Fruit fly (Drosophila melanogaster): Measurements from ENCODE around the gene CG14451.

DNA sequence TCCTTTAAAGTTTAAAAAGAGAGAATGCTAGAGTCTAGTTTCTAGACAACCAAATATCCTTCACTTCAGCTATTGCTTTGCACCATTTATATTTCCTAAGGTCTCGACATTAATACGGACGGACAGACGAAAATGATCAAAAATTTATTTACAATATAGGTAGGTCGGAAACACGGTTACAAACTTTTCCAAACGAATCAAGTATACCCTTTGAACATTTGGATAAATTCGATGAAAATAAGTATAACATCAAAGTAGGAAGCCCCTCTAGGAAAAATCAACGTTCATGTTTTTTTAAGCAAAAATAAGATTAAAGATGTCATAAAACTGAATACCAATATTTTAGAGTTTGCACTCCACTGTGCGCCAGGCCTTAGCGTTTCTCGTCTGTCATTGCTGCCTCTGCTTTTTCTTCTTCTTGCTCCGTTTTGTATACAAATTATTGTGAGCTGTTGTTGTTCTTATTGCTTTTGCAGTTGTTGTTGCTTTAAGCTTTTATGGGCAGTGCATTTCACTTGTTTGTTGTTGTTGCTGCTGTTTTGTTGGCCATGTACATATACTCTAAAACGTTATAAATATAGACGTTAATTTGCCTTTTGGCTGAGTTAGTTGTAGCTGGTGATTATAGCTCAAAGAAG lies 21.2 kb upstream of the CG14451 start:
- TF ChIP-seq ttk (optimal IDR thresholded peaks at IDR 0.05), result no peak
- TF ChIP-seq insv (optimal IDR thresholded peaks at IDR 0.05), result no peak
- no peak for TF ChIP-seq psq (optimal IDR thresholded peaks at IDR 0.05)
- no peak for TF ChIP-seq Myc (optimal IDR thresholded peaks at IDR 0.05)
